Worm (Caenorhabditis elegans) whole organism, midembryonic: Measurements from ENCODE around the gene ptr-13.

ENCODE experiments used
- flt-1 ChIP-seq: fragments of 200-800 bp; sonication (Bioruptor generic); IDR thresholded peaks from 2 replicates; pipeline ENCODE4 v1.3.6; 2022; ENCODE audit warnings: missing genetic modification characterization, missing compliant biosample characterization
- klf-2 ChIP-seq: fragments of 200-800 bp; sonication (Bioruptor generic); conservative IDR thresholded peaks from 2 replicates; pipeline ENCODE4 v1.3.6; 2022; ENCODE audit warnings: missing genetic modification reagents, missing genetic modification characterization, missing compliant biosample characterization
- tab-1 ChIP-seq: fragments of 200-800 bp; sonication (Bioruptor generic); IDR thresholded peaks from 2 replicates; pipeline ENCODE4 v1.3.6; 2022; ENCODE audit warnings: missing genetic modification characterization, missing compliant biosample characterization
- ztf-23 ChIP-seq: fragments of 200-800 bp; sonication (Bioruptor generic); IDR thresholded peaks from 2 replicates; pipeline ENCODE4 v1.3.6; 2022; ENCODE audit warnings: missing genetic modification reagents, missing genetic modification characterization, missing compliant biosample characterization

DNA sequence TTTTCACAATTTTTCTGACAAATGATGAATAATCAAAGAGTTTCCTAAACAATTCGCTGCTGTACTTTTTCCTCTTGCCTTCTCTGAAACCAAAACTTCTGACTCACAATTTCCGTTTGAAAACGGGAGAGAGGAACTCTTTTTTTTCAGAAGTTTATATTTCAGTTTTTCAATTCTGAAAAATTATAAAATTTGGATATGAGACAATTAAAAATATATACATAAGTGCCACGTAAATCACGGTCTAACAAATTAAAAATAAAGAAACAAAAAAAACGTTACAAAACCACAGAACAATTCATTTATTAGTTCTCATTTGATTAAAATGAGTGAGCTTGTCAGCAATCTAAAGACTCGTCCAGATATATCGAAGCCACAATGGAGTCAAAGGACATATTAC lies 23.4 kb upstream of the ptr-13 start, which contains the start of gene sfxn-1.2:
- TF ChIP-seq tab-1 (GFP tag; lab: Robert Waterston, UW) = no peak
- no peak for TF ChIP-seq flt-1 (GFP tag; lab: Robert Waterston, UW)
- TF ChIP-seq ztf-23 = no peak
- no peak for TF ChIP-seq klf-2 (GFP tag; lab: Robert Waterston, UW)
